Fruit fly (Drosophila melanogaster) whole organism, embryonic: Measurements from ENCODE around the gene Fas3.
A peak's percentile ranks its signal among the peaks of the same experiment; 100 is the strongest.

Experiments
- Bteb2 ChIP-seq: fragments of 200-800 bp; sonication (Bioruptor generic); optimal IDR thresholded peaks from 2 replicates; lab custom pipeline; 2016; ENCODE audit warnings: missing biosample characterization, missing genetic modification characterization
- C15 ChIP-seq: fragments of 200-800 bp; sonication (Bioruptor generic); IDR thresholded peaks from 3 replicates; pipeline ENCODE4 v1.3.6; 2022; ENCODE audit warnings: missing biosample characterization, missing genetic modification characterization
- CG10959 ChIP-seq: fragments of 200-800 bp; sonication (Bioruptor generic); IDR thresholded peaks from 2 replicates; pipeline ENCODE4 v1.3.6; 2022; ENCODE audit warnings: missing biosample characterization, missing genetic modification characterization
- CG11247 ChIP-seq: fragments of 200-800 bp; sonication (Bioruptor generic); IDR thresholded peaks from 2 replicates; pipeline ENCODE4 v1.3.6; 2022; ENCODE audit warnings: missing biosample characterization, missing genetic modification characterization
- CG12659 ChIP-seq: fragments of 200-800 bp; sonication (Bioruptor generic); optimal IDR thresholded peaks from 3 replicates; lab custom pipeline; 2017; ENCODE audit warnings: mild to moderate bottlenecking, missing biosample characterization, missing genetic modification reagents, missing genetic modification characterization
- CG13287 ChIP-seq: fragments of 200-800 bp; sonication (Bioruptor generic); IDR thresholded peaks from 2 replicates; pipeline ENCODE4 v1.3.6; 2022; ENCODE audit warnings: missing biosample characterization, missing genetic modification characterization; ENCODE audit not compliant: partially characterized antibody
- CG14710 ChIP-seq: fragments of 200-800 bp; sonication (Bioruptor generic); optimal IDR thresholded peaks from 3 replicates; lab custom pipeline; 2019; ENCODE audit warnings: missing biosample characterization, mild to moderate bottlenecking, missing genetic modification characterization, moderate library complexity
- CG17186 ChIP-seq: fragments of 200-800 bp; sonication (Bioruptor generic); optimal IDR thresholded peaks from 3 replicates; lab custom pipeline; 2017; ENCODE audit warnings: missing biosample characterization, missing genetic modification reagents, missing genetic modification characterization
- CG17359 ChIP-seq: fragments of 200-800 bp; sonication (Bioruptor generic); optimal IDR thresholded peaks from 3 replicates; lab custom pipeline; 2018; ENCODE audit warnings: missing biosample characterization, mild to moderate bottlenecking, missing genetic modification characterization, moderate library complexity
- CG17361 ChIP-seq: fragments of 200-800 bp; sonication (Bioruptor generic); IDR thresholded peaks from 3 replicates; pipeline ENCODE4 v1.3.6; 2022; ENCODE audit warnings: missing biosample characterization, missing genetic modification characterization
- CG1792 ChIP-seq: fragments of 200-800 bp; sonication (Bioruptor generic); optimal IDR thresholded peaks from 2 replicates; lab custom pipeline; 2016; ENCODE audit warnings: missing biosample characterization, missing genetic modification characterization
- CG2199 ChIP-seq: fragments of 200-800 bp; sonication (Bioruptor generic); IDR thresholded peaks from 3 replicates; pipeline ENCODE4 v1.3.6; 2022; ENCODE audit warnings: missing biosample characterization, missing genetic modification characterization
- CG2712 ChIP-seq: fragments of 200-800 bp; optimal IDR thresholded peaks from 3 replicates; lab custom pipeline; 2019; ENCODE audit warnings: missing biosample characterization, mild to moderate bottlenecking, missing genetic modification characterization, moderate library complexity
- CG3163 ChIP-seq: fragments of 200-800 bp; sonication (Bioruptor generic); optimal IDR thresholded peaks from 3 replicates; lab custom pipeline; 2016; ENCODE audit warnings: missing biosample characterization, missing genetic modification characterization
- CG3281 ChIP-seq: fragments of 200-800 bp; sonication (Bioruptor generic); optimal IDR thresholded peaks from 3 replicates; lab custom pipeline; 2017; ENCODE audit warnings: missing biosample characterization, mild to moderate bottlenecking, missing genetic modification characterization
- CG33213 ChIP-seq: fragments of 200-800 bp; sonication (Bioruptor generic); optimal IDR thresholded peaks from 3 replicates; lab custom pipeline; 2016; ENCODE audit warnings: missing biosample characterization, missing genetic modification characterization
- CG3847 ChIP-seq: fragments of 200-800 bp; sonication (Bioruptor generic); IDR thresholded peaks from 2 replicates; pipeline ENCODE4 v1.3.6; 2022; ENCODE audit warnings: missing biosample characterization, missing genetic modification characterization
- CG4328 ChIP-seq: fragments of 200-800 bp; sonication (Bioruptor generic); optimal IDR thresholded peaks from 3 replicates; lab custom pipeline; 2017; ENCODE audit warnings: missing biosample characterization, missing genetic modification reagents, missing genetic modification characterization
- CG7271 ChIP-seq: fragments of 200-800 bp; sonication (Bioruptor generic); optimal IDR thresholded peaks from 2 replicates; lab custom pipeline; 2018; ENCODE audit warnings: missing biosample characterization, mild to moderate bottlenecking, missing genetic modification characterization, moderate library complexity
- Chrac-16 ChIP-seq: fragments of 200-800 bp; sonication (Bioruptor generic); optimal IDR thresholded peaks from 3 replicates; lab custom pipeline; 2016; ENCODE audit warnings: missing biosample characterization, missing genetic modification characterization
- ERR ChIP-seq: fragments of 200-800 bp; sonication (Bioruptor generic); optimal IDR thresholded peaks from 2 replicates; lab custom pipeline; 2016; ENCODE audit warnings: missing biosample characterization, missing genetic modification characterization
- Gug ChIP-seq: fragments of 200-800 bp; sonication (Bioruptor generic); IDR thresholded peaks from 4 replicates; pipeline ENCODE4 v1.3.6; 2022; ENCODE audit warnings: missing biosample characterization, missing genetic modification characterization
- H2.0 ChIP-seq: fragments of 200-800 bp; sonication (Bioruptor generic); IDR thresholded peaks from 2 replicates; pipeline ENCODE4 v1.3.6; 2022; ENCODE audit warnings: missing biosample characterization, missing genetic modification characterization
- Opbp ChIP-seq: fragments of 200-800 bp; sonication (Bioruptor generic); IDR thresholded peaks from 3 replicates; pipeline ENCODE4 v1.3.6; 2022; ENCODE audit warnings: missing biosample characterization, missing genetic modification characterization; ENCODE audit not compliant: partially characterized antibody
- Ptx1 ChIP-seq: fragments of 200-800 bp; sonication (Bioruptor generic); IDR thresholded peaks from 2 replicates; pipeline ENCODE4 v1.3.6; 2022; ENCODE audit warnings: missing biosample characterization, missing genetic modification characterization
- Ravus ChIP-seq: fragments of 200-800 bp; sonication (Bioruptor generic); IDR thresholded peaks from 2 replicates; pipeline ENCODE4 v1.3.6; 2022; ENCODE audit warnings: missing biosample characterization, missing genetic modification characterization
- Six4 ChIP-seq: fragments of 200-800 bp; sonication (Bioruptor generic); optimal IDR thresholded peaks from 2 replicates; lab custom pipeline; 2016; ENCODE audit warnings: missing biosample characterization, missing genetic modification characterization
- Sox100B ChIP-seq: fragments of 200-800 bp; sonication (Bioruptor generic); optimal IDR thresholded peaks from 3 replicates; lab custom pipeline; 2018; ENCODE audit warnings: missing biosample characterization, mild to moderate bottlenecking, missing genetic modification characterization
- Trl ChIP-seq, 3 experiments: fragments of >200 bp in 2 of 3; fragments of 200-800 bp in 1 of 3; sonication (Bioruptor generic) in 1 of 3; optimal IDR thresholded peaks; 2 replicates in 1 of 3; 3 replicates in 2 of 3; lab custom pipeline; 2016 to 2017; ENCODE audit warnings: missing biosample characterization in 1 of 3, missing genetic modification characterization in 1 of 3
- Xrp1 ChIP-seq: fragments of 200-800 bp; sonication (Bioruptor generic); IDR thresholded peaks from 2 replicates; pipeline ENCODE4 v1.3.6; 2022; ENCODE audit warnings: missing biosample characterization, missing genetic modification characterization
- ash1 ChIP-seq: fragments of 200-800 bp; sonication (Bioruptor generic); optimal IDR thresholded peaks from 2 replicates; lab custom pipeline; 2018; ENCODE audit warnings: missing biosample characterization, mild to moderate bottlenecking, missing genetic modification characterization
- btn ChIP-seq: fragments of 200-800 bp; sonication (Bioruptor generic); optimal IDR thresholded peaks from 2 replicates; lab custom pipeline; 2016; ENCODE audit warnings: missing biosample characterization, missing genetic modification characterization
- chif ChIP-seq, 2 experiments: fragments of 200-800 bp; sonication (Bioruptor generic); optimal IDR thresholded peaks; 3 replicates each; lab custom pipeline; 2016; ENCODE audit warnings: missing biosample characterization in 2 of 2, missing genetic modification characterization in 2 of 2
- chm ChIP-seq: fragments of 200-800 bp; sonication (Bioruptor generic); IDR thresholded peaks from 2 replicates; pipeline ENCODE4 v1.3.6; 2022; ENCODE audit warnings: missing biosample characterization, missing genetic modification characterization
- ci ChIP-seq: fragments of 200-800 bp; sonication (Bioruptor generic); IDR thresholded peaks from 3 replicates; pipeline ENCODE4 v1.3.6; 2022; ENCODE audit warnings: missing biosample characterization, missing genetic modification characterization
- fd3F ChIP-seq: fragments of 200-800 bp; sonication (Bioruptor generic); optimal IDR thresholded peaks from 2 replicates; lab custom pipeline; 2018; ENCODE audit warnings: missing biosample characterization, mild to moderate bottlenecking, missing genetic modification characterization, moderate library complexity
- gro ChIP-seq: fragments of 200-800 bp; sonication (Bioruptor generic); optimal IDR thresholded peaks from 2 replicates; lab custom pipeline; 2016; ENCODE audit warnings: missing biosample characterization, missing genetic modification characterization
- gsb ChIP-seq: fragments of 200-800 bp; sonication (Bioruptor generic); IDR thresholded peaks from 2 replicates; pipeline ENCODE4 v1.3.6; 2022; ENCODE audit warnings: missing biosample characterization, missing genetic modification characterization
- h ChIP-seq: fragments of >200 bp; optimal IDR thresholded peaks from 2 replicates; lab custom pipeline; 2017
- hkb ChIP-seq, 2 experiments: fragments of 200-800 bp in 1 of 2; fragments of >200 bp in 1 of 2; sonication (Bioruptor generic) in 1 of 2; IDR thresholded peaks in 1 of 2; optimal IDR thresholded peaks in 1 of 2; 2 replicates each; pipeline versions ENCODE4 v1.3.6 to Lab custom; 2017 to 2022; ENCODE audit warnings: missing biosample characterization in 1 of 2, missing genetic modification characterization in 1 of 2
- jumu ChIP-seq: fragments of 200-800 bp; sonication (Bioruptor generic); optimal IDR thresholded peaks from 3 replicates; lab custom pipeline; 2016; ENCODE audit warnings: missing biosample characterization, missing genetic modification characterization
- kni ChIP-seq: fragments of 200-800 bp; sonication (Bioruptor generic); optimal IDR thresholded peaks from 3 replicates; lab custom pipeline; 2017; ENCODE audit warnings: mild to moderate bottlenecking, missing biosample characterization, missing genetic modification reagents, missing genetic modification characterization
- pros ChIP-seq: fragments of 200-800 bp; sonication (Bioruptor generic); optimal IDR thresholded peaks from 3 replicates; lab custom pipeline; 2019; ENCODE audit warnings: missing biosample characterization, mild to moderate bottlenecking, missing genetic modification characterization, moderate library complexity
- psq ChIP-seq: fragments of 200-800 bp; sonication (Bioruptor generic); optimal IDR thresholded peaks from 2 replicates; lab custom pipeline; 2017; ENCODE audit warnings: missing biosample characterization, missing genetic modification characterization
- salm ChIP-seq: fragments of 200-800 bp; sonication (Bioruptor generic); optimal IDR thresholded peaks from 2 replicates; lab custom pipeline; 2018; ENCODE audit warnings: missing biosample characterization, mild to moderate bottlenecking, missing genetic modification characterization
- sc ChIP-seq, 3 experiments: fragments of >200 bp in 2 of 3; fragments of 200-800 bp in 1 of 3; sonication (Bioruptor generic) in 1 of 3; optimal IDR thresholded peaks; 2 replicates in 2 of 3; 3 replicates in 1 of 3; lab custom pipeline; 2017; ENCODE audit warnings: mild to moderate bottlenecking in 1 of 3, missing biosample characterization in 1 of 3, missing genetic modification characterization in 1 of 3, missing genetic modification reagents in 1 of 3
- trem ChIP-seq: fragments of 200-800 bp; optimal IDR thresholded peaks from 3 replicates; lab custom pipeline; 2019; ENCODE audit warnings: missing biosample characterization, mild to moderate bottlenecking, missing genetic modification characterization, moderate library complexity
- wdn ChIP-seq: fragments of 200-800 bp; sonication (Bioruptor generic); IDR thresholded peaks from 2 replicates; pipeline ENCODE4 v1.3.6; 2022; ENCODE audit warnings: missing biosample characterization, missing genetic modification characterization
- wor ChIP-seq: fragments of 200-800 bp; sonication (Bioruptor generic); IDR thresholded peaks from 2 replicates; pipeline ENCODE4 v1.3.6; 2022; ENCODE audit warnings: missing biosample characterization, missing genetic modification characterization

Fas3 gene

dm6 chr2L:18319577-18320316, at the start of gene Fas3 (continued):
- TF ChIP-seq gsb, result no peak
- TF ChIP-seq CG1792 (GFP tag; lab: Kevin White, UChicago), result no peak
- no peak for TF ChIP-seq Six4
- no peak for TF ChIP-seq H2.0
- no peak for TF ChIP-seq CG17359
- peak; percentile 88 for TF ChIP-seq chm (GFP tag; lab: Robert Waterston, UW)
- no peak for TF ChIP-seq ERR
- no peak for TF ChIP-seq CG17186 (GFP tag; lab: Kevin White, UChicago)
- no peak for TF ChIP-seq Trl (optimal IDR thresholded peaks at IDR 0.05; lab: Kevin White, UChicago)
- peak; percentile 25 for TF ChIP-seq Trl (GFP tag; optimal IDR thresholded peaks at IDR 0.05; lab: Kevin White, UChicago)
- TF ChIP-seq ash1 (GFP tag; lab: Kevin White, UChicago), result peak; percentile 25
- no peak for TF ChIP-seq Bteb2 (GFP tag; lab: Kevin White, UChicago)
- no peak for TF ChIP-seq hkb (optimal IDR thresholded peaks at IDR 0.05; lab: Kevin White, UChicago)
- TF ChIP-seq hkb (GFP tag; IDR thresholded peaks at IDR 0.05; lab: Robert Waterston, UW), result no peak; the same call in 1 of the 2 replicates
- TF ChIP-seq kni (GFP tag; lab: Kevin White, UChicago), result peak; percentile 0
- TF ChIP-seq pros (GFP tag; lab: Kevin White, UChicago), result no peak
- TF ChIP-seq sc (optimal IDR thresholded peaks at IDR 0.05; lab: Kevin White, UChicago), result no peak
- no peak for TF ChIP-seq sc (GFP tag; optimal IDR thresholded peaks at IDR 0.05; lab: Kevin White, UChicago)
- no peak for TF ChIP-seq Gug (GFP tag; lab: Robert Waterston, UW)
- no peak for TF ChIP-seq Xrp1 (GFP tag; lab: Robert Waterston, UW)
- peak; percentile 81 for TF ChIP-seq ci (GFP tag; lab: Robert Waterston, UW)
- no peak for TF ChIP-seq wdn (GFP tag; lab: Robert Waterston, UW)
- no peak for TF ChIP-seq psq
- TF ChIP-seq Chrac-16, result no peak
- no peak for TF ChIP-seq Ravus (GFP tag; lab: Robert Waterston, UW)
- TF ChIP-seq CG11247 (GFP tag; lab: Robert Waterston, UW), result no peak
- TF ChIP-seq CG13287 (GFP tag; lab: Robert Waterston, UW), result peak; percentile 51; the same call in 1 of the 2 replicates
- no peak for TF ChIP-seq Ptx1
- TF ChIP-seq h (lab: Kevin White, UChicago), result no peak
- no peak for TF ChIP-seq trem (tag; lab: Kevin White, UChicago)
- no peak for TF ChIP-seq fd3F (GFP tag; lab: Kevin White, UChicago)
- no peak for TF ChIP-seq CG14710 (tag; lab: Kevin White, UChicago)
- TF ChIP-seq gro (GFP tag; lab: Kevin White, UChicago), result peak; percentile 56
- TF ChIP-seq chif (GFP tag; optimal IDR thresholded peaks at IDR 0.05; lab: Kevin White, UChicago), result no peak
- no peak for TF ChIP-seq CG7271 (tag; lab: Kevin White, UChicago)
- TF ChIP-seq CG2199 (GFP tag; lab: Robert Waterston, UW), result peak; percentile 97
- no peak for TF ChIP-seq CG10959
- no peak for TF ChIP-seq salm (tag; lab: Kevin White, UChicago)
- TF ChIP-seq CG3163, result no peak
- TF ChIP-seq CG2712, result peak; percentile 17
- no peak for TF ChIP-seq CG3847 (GFP tag; lab: Robert Waterston, UW)
- no peak for TF ChIP-seq Sox100B (GFP tag; lab: Kevin White, UChicago)
- peak; percentile 37 for TF ChIP-seq CG3281 (GFP tag; lab: Kevin White, UChicago)
- TF ChIP-seq CG4328 (GFP tag; lab: Kevin White, UChicago), result no peak
- TF ChIP-seq CG12659, result peak; percentile 14
- no peak for TF ChIP-seq btn (GFP tag; lab: Kevin White, UChicago)
- no peak for TF ChIP-seq jumu (GFP tag; lab: Kevin White, UChicago)
- peak; percentile 32 for TF ChIP-seq CG33213 (GFP tag; lab: Kevin White, UChicago)
- TF ChIP-seq wor (GFP tag; lab: Robert Waterston, UW), result no peak
- TF ChIP-seq C15 (GFP tag; lab: Robert Waterston, UW), result no peak
- peak; percentile 22; the same call in 2 of the 3 replicates for TF ChIP-seq CG17361 (GFP tag; lab: Robert Waterston, UW)
- peak; percentile 69 for TF ChIP-seq Opbp (GFP tag; lab: Robert Waterston, UW)
